Fruit fly (Drosophila melanogaster) whole organism, prepupa: ENCODE data around the gene CG5024.
A peak's percentile ranks its signal among the peaks of the same experiment; 100 is the strongest.

ENCODE experiments used
- Blimp-1 ChIP-seq: fragments of 200-800 bp; sonication (Bioruptor generic); optimal IDR thresholded peaks from 3 replicates; lab custom pipeline; 2017; ENCODE audit warnings: missing biosample characterization, missing genetic modification characterization, mild to moderate bottlenecking, moderate library complexity, missing genetic modification reagents
- CG10631 ChIP-seq: fragments of 200-800 bp; sonication (Bioruptor generic); optimal IDR thresholded peaks from 2 replicates; lab custom pipeline; 2016; ENCODE audit warnings: missing biosample characterization, missing genetic modification characterization
- CG10669 ChIP-seq: fragments of 200-800 bp; sonication (Bioruptor generic); optimal IDR thresholded peaks from 3 replicates; lab custom pipeline; 2018; ENCODE audit warnings: missing biosample characterization, mild to moderate bottlenecking, missing genetic modification characterization, moderate library complexity
- CG11294 ChIP-seq: fragments of 200-800 bp; sonication (Bioruptor generic); IDR thresholded peaks from 2 replicates; pipeline ENCODE4 v1.3.6; 2022; ENCODE audit warnings: missing biosample characterization, missing genetic modification characterization
- CG11762 ChIP-seq: fragments of 200-800 bp; sonication (Bioruptor generic); optimal IDR thresholded peaks from 3 replicates; lab custom pipeline; 2016; ENCODE audit warnings: missing biosample characterization, missing genetic modification characterization; ENCODE audit not compliant: insufficient read depth
- CG11902 ChIP-seq: fragments of 200-800 bp; sonication (Bioruptor generic); optimal IDR thresholded peaks from 3 replicates; lab custom pipeline; 2016; ENCODE audit warnings: missing biosample characterization, missing genetic modification characterization
- CG1621 ChIP-seq: fragments of 200-800 bp; sonication (Bioruptor generic); optimal IDR thresholded peaks from 3 replicates; lab custom pipeline; 2018; ENCODE audit warnings: missing biosample characterization, mild to moderate bottlenecking, missing genetic modification characterization
- CG16779 ChIP-seq: fragments of 200-800 bp; sonication (Bioruptor generic); optimal IDR thresholded peaks from 3 replicates; lab custom pipeline; 2017; ENCODE audit warnings: missing biosample characterization, mild to moderate bottlenecking, missing genetic modification characterization
- CG3032 ChIP-seq: fragments of 200-800 bp; optimal IDR thresholded peaks from 2 replicates; lab custom pipeline; 2019; ENCODE audit warnings: missing biosample characterization, mild to moderate bottlenecking, missing genetic modification characterization, moderate library complexity
- CG31627 ChIP-seq: fragments of 200-800 bp; sonication (Bioruptor generic); optimal IDR thresholded peaks from 3 replicates; lab custom pipeline; 2016; ENCODE audit warnings: missing biosample characterization, missing genetic modification characterization
- CG32006 ChIP-seq: fragments of 200-800 bp; sonication (Bioruptor generic); optimal IDR thresholded peaks from 3 replicates; lab custom pipeline; 2017; ENCODE audit warnings: missing biosample characterization, mild to moderate bottlenecking, missing genetic modification characterization
- CG34406 ChIP-seq: fragments of 200-800 bp; sonication (Bioruptor generic); optimal IDR thresholded peaks from 3 replicates; lab custom pipeline; 2016; ENCODE audit warnings: missing biosample characterization, missing genetic modification characterization
- CG3919 ChIP-seq: fragments of 200-800 bp; sonication (Bioruptor generic); optimal IDR thresholded peaks from 3 replicates; lab custom pipeline; 2016; ENCODE audit warnings: missing biosample characterization, missing genetic modification characterization
- CG4318 ChIP-seq: fragments of 200-800 bp; sonication (Bioruptor generic); optimal IDR thresholded peaks from 3 replicates; lab custom pipeline; 2017; ENCODE audit warnings: missing biosample characterization, mild to moderate bottlenecking, missing genetic modification characterization
- CG6163 ChIP-seq: fragments of 200-800 bp; sonication (Bioruptor generic); IDR thresholded peaks from 3 replicates; pipeline ENCODE4 v1.3.6; 2022; ENCODE audit warnings: missing biosample characterization, missing genetic modification characterization
- CG6276 ChIP-seq: fragments of 200-800 bp; sonication (Bioruptor generic); optimal IDR thresholded peaks from 2 replicates; lab custom pipeline; 2017; ENCODE audit warnings: missing biosample characterization, mild to moderate bottlenecking, missing genetic modification characterization
- CG6792 ChIP-seq: fragments of 200-800 bp; sonication (Bioruptor generic); optimal IDR thresholded peaks from 3 replicates; lab custom pipeline; 2016; ENCODE audit warnings: missing biosample characterization, missing genetic modification characterization
- CG6808 ChIP-seq: fragments of 200-800 bp; sonication (Bioruptor generic); optimal IDR thresholded peaks from 3 replicates; lab custom pipeline; 2017; ENCODE audit warnings: missing biosample characterization, missing genetic modification characterization, mild to moderate bottlenecking, moderate library complexity, missing genetic modification reagents
- CG6854 ChIP-seq: fragments of 200-800 bp; sonication (Bioruptor generic); optimal IDR thresholded peaks from 2 replicates; lab custom pipeline; 2017; ENCODE audit warnings: missing biosample characterization, mild to moderate bottlenecking, missing genetic modification characterization
- CG8119 ChIP-seq: fragments of 200-800 bp; sonication (Bioruptor generic); IDR thresholded peaks from 3 replicates; pipeline ENCODE4 v1.3.6; 2022; ENCODE audit warnings: missing biosample characterization, missing genetic modification characterization
- CG8632 ChIP-seq: fragments of 200-800 bp; sonication (Bioruptor generic); optimal IDR thresholded peaks from 3 replicates; lab custom pipeline; 2016; ENCODE audit warnings: missing biosample characterization, missing genetic modification characterization
- CG9139 ChIP-seq: fragments of 200-800 bp; sonication (Bioruptor generic); optimal IDR thresholded peaks from 3 replicates; lab custom pipeline; 2017; ENCODE audit warnings: missing biosample characterization, mild to moderate bottlenecking, missing genetic modification characterization
- Eip75B ChIP-seq: fragments of 200-800 bp; sonication (Bioruptor generic); optimal IDR thresholded peaks from 3 replicates; lab custom pipeline; 2016; ENCODE audit warnings: missing biosample characterization, missing genetic modification characterization
- Eip78C ChIP-seq: fragments of 200-800 bp; sonication (Bioruptor generic); peaks from one replicate; lab custom pipeline; 2016; ENCODE audit warnings: missing biosample characterization, missing genetic modification characterization
- Eip93F ChIP-seq: fragments of 200-800 bp; sonication (Bioruptor generic); optimal IDR thresholded peaks from 2 replicates; lab custom pipeline; 2016; ENCODE audit warnings: missing biosample characterization, mild to moderate bottlenecking, missing genetic modification characterization
- Ets21C ChIP-seq: fragments of 200-800 bp; sonication (Bioruptor generic); optimal IDR thresholded peaks from 3 replicates; lab custom pipeline; 2016; ENCODE audit warnings: missing biosample characterization, missing genetic modification characterization
- Gug ChIP-seq: fragments of 200-800 bp; sonication (Bioruptor generic); IDR thresholded peaks from 2 replicates; pipeline ENCODE4 v1.3.6; 2022; ENCODE audit warnings: missing biosample characterization, missing genetic modification characterization
- Hr38 ChIP-seq: sonication (Bioruptor generic); optimal IDR thresholded peaks from 2 replicates; lab custom pipeline; 2016; ENCODE audit warnings: missing biosample characterization, missing genetic modification characterization
- Hr39 ChIP-seq: fragments of 200-800 bp; sonication (Bioruptor generic); optimal IDR thresholded peaks from 2 replicates; lab custom pipeline; 2016; ENCODE audit warnings: missing biosample characterization, missing genetic modification characterization
- Hr4 ChIP-seq: fragments of 200-800 bp; sonication (Bioruptor generic); optimal IDR thresholded peaks from 3 replicates; lab custom pipeline; 2016; ENCODE audit warnings: missing biosample characterization, missing genetic modification characterization
- Lpt ChIP-seq: fragments of 200-800 bp; sonication (Bioruptor generic); optimal IDR thresholded peaks from 3 replicates; lab custom pipeline; 2016; ENCODE audit warnings: missing biosample characterization, missing genetic modification characterization
- OdsH ChIP-seq: fragments of 200-800 bp; sonication (Bioruptor generic); optimal IDR thresholded peaks from 3 replicates; lab custom pipeline; 2016; ENCODE audit warnings: missing biosample characterization, missing genetic modification characterization
- Smox ChIP-seq: fragments of 200-800 bp; sonication (Bioruptor generic); optimal IDR thresholded peaks from 3 replicates; lab custom pipeline; 2016; ENCODE audit warnings: missing biosample characterization, missing genetic modification characterization
- Sox14 ChIP-seq: fragments of 200-800 bp; sonication (Bioruptor generic); optimal IDR thresholded peaks from 3 replicates; lab custom pipeline; 2016; ENCODE audit warnings: missing biosample characterization, missing genetic modification characterization
- Sox15 ChIP-seq: fragments of 200-800 bp; sonication (Bioruptor generic); optimal IDR thresholded peaks from 3 replicates; lab custom pipeline; 2016; ENCODE audit warnings: missing biosample characterization, missing genetic modification characterization
- cyc ChIP-seq: fragments of 200-800 bp; sonication (Bioruptor generic); optimal IDR thresholded peaks from 3 replicates; lab custom pipeline; 2016; ENCODE audit warnings: missing biosample characterization, missing genetic modification characterization
- dac ChIP-seq: fragments of 200-800 bp; sonication (Bioruptor generic); optimal IDR thresholded peaks from 2 replicates; lab custom pipeline; 2017; ENCODE audit warnings: missing biosample characterization, mild to moderate bottlenecking, missing genetic modification characterization
- dsx ChIP-seq: fragments of 200-800 bp; optimal IDR thresholded peaks from 3 replicates; lab custom pipeline; 2019; ENCODE audit warnings: missing biosample characterization, mild to moderate bottlenecking, missing genetic modification characterization, moderate library complexity; ENCODE audit not compliant: poor library complexity, severe bottlenecking
- fd59A ChIP-seq: fragments of 200-800 bp; sonication (Bioruptor generic); optimal IDR thresholded peaks from 2 replicates; lab custom pipeline; 2017; ENCODE audit warnings: missing biosample characterization, mild to moderate bottlenecking, missing genetic modification characterization, missing genetic modification reagents
- fd85E ChIP-seq: fragments of 200-800 bp; sonication (Bioruptor generic); optimal IDR thresholded peaks from 3 replicates; lab custom pipeline; 2016; ENCODE audit warnings: missing biosample characterization, missing genetic modification characterization
- pdm3 ChIP-seq: fragments of 200-800 bp; sonication (Bioruptor generic); optimal IDR thresholded peaks from 3 replicates; lab custom pipeline; 2016; ENCODE audit warnings: missing biosample characterization, missing genetic modification characterization
- salr ChIP-seq, 2 experiments: fragments of 200-800 bp; sonication (Bioruptor generic); optimal IDR thresholded peaks; 3 replicates each; lab custom pipeline; 2016 to 2018; ENCODE audit warnings: missing biosample characterization in 2 of 2, missing genetic modification characterization in 2 of 2, mild to moderate bottlenecking in 1 of 2
- ss ChIP-seq, 2 experiments: fragments of 200-800 bp; sonication (Bioruptor generic); optimal IDR thresholded peaks; 2 replicates in 1 of 2; 3 replicates in 1 of 2; lab custom pipeline; 2017 to 2018; ENCODE audit warnings: mild to moderate bottlenecking in 2 of 2, missing biosample characterization in 2 of 2, missing genetic modification characterization in 2 of 2, moderate library complexity in 1 of 2
- svp ChIP-seq: fragments of 200-800 bp; sonication (Bioruptor generic); peaks from one replicate; lab custom pipeline; 2016; ENCODE audit warnings: missing biosample characterization, missing genetic modification characterization
- topi ChIP-seq: fragments of 200-800 bp; sonication (Bioruptor generic); optimal IDR thresholded peaks from 3 replicates; lab custom pipeline; 2016; ENCODE audit warnings: missing biosample characterization, missing genetic modification characterization
- vri ChIP-seq: fragments of 200-800 bp; sonication (Bioruptor generic); optimal IDR thresholded peaks from 3 replicates; lab custom pipeline; 2016; ENCODE audit warnings: missing biosample characterization, mild to moderate bottlenecking, missing genetic modification characterization

Gene CG5024

dm6 chr3R:25830814-25831213 is 19.9 kb downstream of the CG5024 start, which contains the start of gene Mst57Db:
Gene Mst57Db (minus strand): TSS chr3R:25830914.
- TF ChIP-seq CG11294 (GFP tag; lab: Robert Waterston, UW) (no peak), CG6792 (no peak), Eip78C (GFP tag; lab: Kevin White, UChicago) (no peak), Blimp-1 (GFP tag; lab: Kevin White, UChicago) (no peak), Sox15 (no peak), dac (no peak), topi (GFP tag; lab: Kevin White, UChicago) (no peak), Lpt (GFP tag; lab: Kevin White, UChicago) (no peak), CG1621 (tag; lab: Kevin White, UChicago) (no peak), CG6163 (GFP tag; lab: Robert Waterston, UW) (no peak), CG4318 (GFP tag; lab: Kevin White, UChicago) (no peak), CG34406 (no peak), fd85E (GFP tag; lab: Kevin White, UChicago) (no peak), CG3032 (no peak), dsx (no peak), CG9139 (no peak), CG3919 (GFP tag; lab: Kevin White, UChicago) (no peak), CG11762 (GFP tag; lab: Kevin White, UChicago) (no peak), CG6276 (GFP tag; lab: Kevin White, UChicago) (no peak), fd59A (no peak)

dm6 chr3R:25831799-25832280 is 20.9 kb downstream of the CG5024 start, which contains the start of the genes Mst57Da and alpha4GT2:
Gene Mst57Da (minus strand): TSS chr3R:25831899.
Gene alpha4GT2 (plus strand): TSS chr3R:25832230.
- no peak for TF ChIP-seq CG3032
- no peak for TF ChIP-seq CG10669 (GFP tag; lab: Kevin White, UChicago)
- TF ChIP-seq topi (GFP tag; lab: Kevin White, UChicago): no peak
- no peak for TF ChIP-seq fd59A
- TF ChIP-seq OdsH (GFP tag; lab: Kevin White, UChicago): no peak
- TF ChIP-seq CG8119 (GFP tag; lab: Robert Waterston, UW): no peak
- no peak for TF ChIP-seq dac
- no peak for TF ChIP-seq CG8632 (GFP tag; lab: Kevin White, UChicago)
- TF ChIP-seq CG3919 (GFP tag; lab: Kevin White, UChicago): no peak
- no peak for TF ChIP-seq CG6854 (GFP tag; lab: Kevin White, UChicago)
- TF ChIP-seq CG6808 (GFP tag; lab: Kevin White, UChicago): no peak
- no peak for TF ChIP-seq ss (GFP tag; optimal IDR thresholded peaks at IDR 0.05; lab: Kevin White, UChicago)
- no peak for TF ChIP-seq CG9139
- no peak for TF ChIP-seq Sox15
- no peak for TF ChIP-seq CG11762 (GFP tag; lab: Kevin White, UChicago)
- TF ChIP-seq Hr38 (GFP tag; lab: Kevin White, UChicago): no peak

DNA sequence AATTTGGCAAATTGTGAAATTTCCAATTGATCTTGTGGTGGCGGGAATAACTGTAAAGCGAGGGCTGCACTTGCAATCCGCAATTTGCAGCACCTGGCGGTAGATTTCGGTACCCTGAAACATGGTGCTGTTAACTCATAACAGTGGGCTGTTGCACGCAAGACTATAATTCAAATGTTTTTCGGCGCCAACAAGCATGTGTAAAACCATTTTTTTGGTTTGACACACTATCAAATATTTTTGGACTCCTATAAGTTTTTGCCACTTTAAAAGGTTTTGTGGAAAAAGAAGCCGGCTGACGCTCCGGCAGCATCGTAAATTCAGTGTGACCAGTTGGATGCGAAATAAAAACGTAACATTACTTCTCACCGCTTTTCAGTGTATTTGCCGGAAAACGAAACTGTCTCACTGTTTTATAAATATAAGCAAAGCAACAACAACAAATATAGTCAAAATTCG is 40.4 kb downstream of the CG5024 start, which contains the start of the genes CG14545 and CG5886:
CG14545 (minus strand) TSS at position 68 of the 459 bp plus-strand sequence.
CG5886 (plus strand) TSS at position 409 of the 459 bp plus-strand sequence.
- no peak for TF ChIP-seq CG11902 (GFP tag; lab: Kevin White, UChicago)
- TF ChIP-seq salr (GFP tag; optimal IDR thresholded peaks at IDR 0.05; lab: Kevin White, UChicago): no peak
- TF ChIP-seq CG10631 (GFP tag; lab: Kevin White, UChicago): no peak
- no peak for TF ChIP-seq Hr38 (GFP tag; lab: Kevin White, UChicago)
- TF ChIP-seq CG3919 (GFP tag; lab: Kevin White, UChicago): peak; percentile 3
- TF ChIP-seq Hr4 (GFP tag; lab: Kevin White, UChicago): no peak
- TF ChIP-seq CG6854 (GFP tag; lab: Kevin White, UChicago): no peak
- TF ChIP-seq Blimp-1 (GFP tag; lab: Kevin White, UChicago): no peak
- no peak for TF ChIP-seq svp
- TF ChIP-seq CG16779: no peak
- no peak for TF ChIP-seq pdm3
- TF ChIP-seq fd59A: no peak
- TF ChIP-seq Hr39 (GFP tag; lab: Kevin White, UChicago): peak; percentile 24
- no peak for TF ChIP-seq vri (GFP tag; lab: Kevin White, UChicago)
- no peak for TF ChIP-seq dsx
- no peak for TF ChIP-seq CG8632 (GFP tag; lab: Kevin White, UChicago)
- no peak for TF ChIP-seq Ets21C
- no peak for TF ChIP-seq CG3032
- no peak for TF ChIP-seq Sox14 (GFP tag; lab: Kevin White, UChicago)
- TF ChIP-seq cyc (GFP tag; lab: Kevin White, UChicago): peak; percentile 33
- TF ChIP-seq Sox15: no peak
- TF ChIP-seq CG32006 (GFP tag; lab: Kevin White, UChicago): no peak
- TF ChIP-seq CG6792: no peak
- TF ChIP-seq Gug (GFP tag; lab: Robert Waterston, UW): no peak
- TF ChIP-seq Eip93F: no peak
- no peak for TF ChIP-seq dac
- no peak for TF ChIP-seq CG1621 (tag; lab: Kevin White, UChicago)
- TF ChIP-seq Eip75B: no peak
- no peak for TF ChIP-seq Smox (GFP tag; lab: Kevin White, UChicago)
- TF ChIP-seq CG31627 (GFP tag; lab: Kevin White, UChicago): peak; percentile 8
